Worm (Caenorhabditis elegans) whole organism, L1 larva: ENCODE results near the gene ges-1.

Source experiments
- aly-2 ChIP-seq: fragments of 150-350 bp; optimal IDR thresholded peaks from 2 replicates; lab custom pipeline; 2014; ENCODE audit warnings: missing biosample characterization, missing genetic modification characterization
- ces-1 ChIP-seq: fragments of 150-350 bp; optimal IDR thresholded peaks from 2 replicates; lab custom pipeline; 2014; ENCODE audit warnings: missing biosample characterization, missing genetic modification reagents, missing genetic modification characterization
- dpl-1 ChIP-seq, 3 experiments: fragments of 150-350 bp in 2 of 3; sonication (generic microtip) in 1 of 3; optimal IDR thresholded peaks; 2 replicates each; lab custom pipeline; 2014 to 2017; ENCODE audit warnings: missing biosample characterization in 3 of 3, missing genetic modification characterization in 3 of 3, missing genetic modification reagents in 3 of 3
- fkh-10 ChIP-seq: sonication (generic microtip); optimal IDR thresholded peaks from 2 replicates; lab custom pipeline; 2017; ENCODE audit warnings: missing biosample characterization, missing genetic modification reagents, missing genetic modification characterization
- lin-13 ChIP-seq: fragments of 150-350 bp; optimal IDR thresholded peaks from 2 replicates; lab custom pipeline; 2014; ENCODE audit warnings: missing biosample characterization, missing genetic modification reagents, missing genetic modification characterization
- lin-39 ChIP-seq: fragments of 150-350 bp; optimal IDR thresholded peaks from 2 replicates; lab custom pipeline; 2014; ENCODE audit warnings: missing biosample characterization, missing genetic modification reagents, missing genetic modification characterization
- mep-1 ChIP-seq: fragments of 150-350 bp; optimal IDR thresholded peaks from 2 replicates; lab custom pipeline; 2014; ENCODE audit warnings: missing biosample characterization, missing genetic modification characterization
- nhr-71 ChIP-seq: sonication (generic microtip); optimal IDR thresholded peaks from 2 replicates; lab custom pipeline; 2016; ENCODE audit warnings: mild to moderate bottlenecking, missing genetic modification characterization, moderate library complexity, missing compliant biosample characterization
- nhr-77 ChIP-seq: fragments of 150-350 bp; optimal IDR thresholded peaks from 2 replicates; lab custom pipeline; 2014; ENCODE audit warnings: missing biosample characterization, missing genetic modification characterization
- sox-4 ChIP-seq: sonication (generic microtip); optimal IDR thresholded peaks from 2 replicates; lab custom pipeline; 2016; ENCODE audit warnings: missing genetic modification characterization, missing compliant biosample characterization
- unc-62 ChIP-seq: fragments of 150-350 bp; optimal IDR thresholded peaks from 2 replicates; lab custom pipeline; 2014; ENCODE audit warnings: missing biosample characterization, missing genetic modification reagents, missing genetic modification characterization
- unc-86 ChIP-seq: sonication (generic microtip); optimal IDR thresholded peaks from 2 replicates; lab custom pipeline; 2016; ENCODE audit warnings: missing genetic modification characterization, missing compliant biosample characterization

DNA sequence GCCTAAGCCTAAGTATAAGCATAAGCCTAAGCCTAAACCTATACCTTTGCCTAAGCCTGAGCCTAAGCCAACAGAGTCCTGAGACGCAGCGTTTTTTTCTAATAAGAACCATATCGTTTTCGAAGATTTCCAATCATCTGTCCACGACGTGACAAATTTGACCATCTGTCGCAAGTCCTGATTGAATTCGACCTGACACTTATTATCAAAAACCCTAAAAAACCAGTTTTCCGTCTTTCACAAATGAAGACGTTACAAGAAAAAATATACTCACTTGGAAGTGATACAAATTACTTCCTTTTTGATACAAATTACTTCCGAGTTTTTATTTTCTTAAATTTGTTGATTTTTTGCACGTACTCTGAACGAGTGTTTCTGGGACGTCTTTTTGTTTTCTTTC is 6.3 kb upstream of the ges-1 start:
- TF ChIP-seq lin-39 (tag; lab: Kevin White, UChicago) (no peak), ces-1 (GFP tag; lab: Kevin White, UChicago) (no peak), mep-1 (tag; lab: Kevin White, UChicago) (no peak), sox-4 (tag; lab: Kevin White, UChicago) (no peak), unc-62 (no peak), dpl-1 (GFP tag; optimal IDR thresholded peaks at IDR 0.05; lab: Kevin White, UChicago) (no peak), lin-13 (no peak), unc-86 (no peak), aly-2 (tag; lab: Kevin White, UChicago) (no peak), nhr-71 (no peak), fkh-10 (GFP tag; lab: Kevin White, UChicago) (no peak), nhr-77 (no peak)
